Worm (Caenorhabditis elegans): Measurements from ENCODE around the gene lpd-7.

The lpd-7 gene

DNA sequence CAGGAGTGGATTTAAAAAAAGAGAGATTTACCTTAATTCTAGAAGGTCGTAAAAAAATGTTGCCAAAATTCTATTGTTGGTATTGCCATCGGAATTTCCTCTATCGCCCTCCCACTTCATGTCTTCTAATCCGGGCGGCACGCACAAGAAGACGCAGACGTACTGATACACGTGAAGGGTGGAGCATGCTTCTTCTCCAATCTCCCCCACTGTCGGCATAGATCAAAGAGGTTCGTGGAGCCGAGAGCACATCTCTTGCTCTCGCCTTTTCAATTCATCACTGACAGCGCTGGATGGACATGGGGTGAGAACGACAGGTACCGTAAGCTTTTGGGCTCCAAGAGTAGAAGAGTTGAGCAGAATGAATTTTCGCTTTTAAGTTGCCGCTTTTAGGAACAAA, 36.6 kb upstream of the lpd-7 start, which contains the start of gene lin-39:
Gene lin-39, minus strand, starts transcription at position 74 of the 400 bp plus-strand sequence.
- TF ChIP-seq nhr-102 (tag; optimal IDR thresholded peaks at IDR 0.05) (no peak), mdl-1 (tag; optimal IDR thresholded peaks at IDR 0.05) (peak in 1 of 2 experiments; percentile 22)

DNA sequence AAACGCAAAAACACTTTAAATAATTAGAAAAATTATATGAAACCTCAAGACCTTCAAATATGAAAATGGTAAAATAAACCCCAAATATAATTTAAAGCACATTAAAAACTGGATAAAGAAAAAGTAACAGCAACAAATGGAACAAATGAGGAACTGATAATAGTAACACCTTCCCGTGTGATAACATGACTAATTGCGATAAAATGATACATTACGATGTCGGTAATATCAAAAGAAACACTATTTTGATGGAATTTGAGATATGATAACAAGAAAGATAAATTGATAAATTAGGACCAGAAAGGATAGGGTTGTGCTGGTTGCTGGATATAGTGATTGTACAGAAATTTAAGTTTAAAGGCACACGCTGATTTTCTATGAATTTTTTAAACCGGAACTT, 31.1 kb upstream of the lpd-7 start:
- TF ChIP-seq lir-3 (tag; optimal IDR thresholded peaks at IDR 0.05) (no peak), mep-1 (tag; optimal IDR thresholded peaks at IDR 0.05) (no peak), Y75B8A.6 (GFP tag; IDR thresholded peaks at IDR 0.05) (no peak), cey-2 (tag; optimal IDR thresholded peaks at IDR 0.05; ENCODE audit: borderline replicate concordance, insufficient read depth) (no peak), lin-38 (GFP tag; IDR thresholded peaks at IDR 0.05) (no peak), set-16 (GFP tag; IDR thresholded peaks at IDR 0.05) (no peak), snpc-4 (tag; optimal IDR thresholded peaks at IDR 0.05) (no peak), ceh-62 (tag; optimal IDR thresholded peaks at IDR 0.05) (no peak), daf-19 (GFP tag; conservative IDR thresholded peaks at IDR 0.05) (no peak), skn-1 (tag; optimal IDR thresholded peaks at IDR 0.05) (no peak), saeg-2 (GFP tag; IDR thresholded peaks at IDR 0.05) (no peak), ceh-20 (GFP tag; IDR thresholded peaks at IDR 0.05) (no peak), ZK337.2 (GFP tag; IDR thresholded peaks at IDR 0.05) (no peak), dmd-6 (GFP tag; IDR thresholded peaks at IDR 0.05) (no peak), vab-7 (GFP tag; IDR thresholded peaks at IDR 0.05) (no peak)

DNA sequence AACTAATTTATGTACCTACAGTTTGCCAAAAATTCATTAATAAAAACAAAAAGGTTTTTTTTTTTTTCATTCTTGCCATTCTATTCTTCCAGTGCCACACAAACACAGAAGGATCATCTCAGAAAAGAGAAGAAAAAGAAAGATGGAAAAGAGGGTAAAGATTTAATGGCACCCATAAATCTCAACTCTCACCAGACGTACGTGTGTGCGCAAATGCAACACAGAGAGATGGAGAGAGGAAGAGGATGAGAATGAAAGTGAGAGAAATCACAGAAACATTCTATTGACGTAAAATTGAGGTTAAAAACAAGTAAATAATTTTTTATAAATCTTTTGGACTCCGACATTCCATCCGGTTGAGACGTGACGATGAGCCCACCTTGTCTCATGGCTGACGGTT, 28.9 kb upstream of the lpd-7 start:
- TF ChIP-seq lsy-2 (tag; optimal IDR thresholded peaks at IDR 0.05) (peak in 1 of 2 experiments; percentile 10), nhr-11 (tag; optimal IDR thresholded peaks at IDR 0.05) (peak; percentile 23), mdl-1 (tag; optimal IDR thresholded peaks at IDR 0.05) (no peak), daf-16 (GFP tag; optimal IDR thresholded peaks at IDR 0.05) (peak in 1 of 2 experiments; percentile 72), daf-16 (tag; optimal IDR thresholded peaks at IDR 0.05) (no peak)

DNA sequence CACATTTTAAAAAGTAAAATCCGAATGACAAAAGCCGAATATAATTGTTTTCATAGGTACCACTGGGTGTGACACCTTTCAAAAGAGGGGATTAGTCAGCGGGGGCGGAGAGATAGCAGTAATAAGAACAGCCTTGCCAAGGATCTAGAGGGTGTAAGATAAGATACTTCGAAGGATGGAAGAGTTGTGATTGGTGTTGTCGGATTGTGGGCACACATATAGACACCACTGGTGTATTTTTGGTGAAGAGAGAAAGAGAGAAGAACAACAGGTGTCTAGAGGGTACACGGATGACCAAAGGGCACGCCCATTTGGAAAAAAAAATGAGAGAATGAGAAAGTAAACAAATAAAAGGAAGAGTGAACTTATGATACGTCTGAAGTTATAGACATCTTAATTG, 28.0 kb upstream of the lpd-7 start:
- TF ChIP-seq aha-1 (tag) (peak; percentile 53), attf-4 (tag; optimal IDR thresholded peaks at IDR 0.05) (no peak), mxl-3 (GFP tag; optimal IDR thresholded peaks at IDR 0.05) (no peak), mdt-29 (GFP tag; IDR thresholded peaks at IDR 0.05) (no peak), daf-16 (GFP tag; optimal IDR thresholded peaks at IDR 0.05) (peak in 1 of 2 experiments; percentile 90), daf-16 (tag; optimal IDR thresholded peaks at IDR 0.05) (no peak), unc-62 (GFP tag; optimal IDR thresholded peaks at IDR 0.05 in 1 of 2) (peak in 1 of 2 experiments; percentile 56), unc-62 (tag; optimal IDR thresholded peaks at IDR 0.05) (no peak)

DNA sequence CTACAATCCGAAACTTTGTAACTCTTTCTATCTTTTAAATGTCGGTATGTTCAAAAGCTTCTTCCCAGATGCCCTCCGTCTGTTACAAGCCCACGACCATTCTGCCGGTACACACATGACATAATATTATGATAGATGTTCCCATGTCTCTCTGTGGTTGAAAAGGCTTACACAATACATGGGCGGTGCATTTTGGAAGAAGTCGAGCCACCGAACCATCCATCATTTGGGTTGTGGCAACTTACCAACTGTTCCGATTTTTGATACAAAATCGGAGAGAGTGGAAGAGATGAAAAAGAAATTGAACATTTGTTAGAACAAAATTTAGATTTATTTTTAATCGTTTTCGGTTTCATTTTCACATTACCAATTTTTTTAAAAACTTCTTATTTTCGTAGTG, 24.2 kb upstream of the lpd-7 start:
- TF ChIP-seq aly-2 (tag; optimal IDR thresholded peaks at IDR 0.05), result no peak
- TF ChIP-seq daf-16 (GFP tag; optimal IDR thresholded peaks at IDR 0.05), result peak in 1 of 2 experiments; percentile 15
- TF ChIP-seq daf-16 (tag; optimal IDR thresholded peaks at IDR 0.05), result no peak
- peak in 1 of 2 experiments; percentile 81 for TF ChIP-seq unc-62 (GFP tag; optimal IDR thresholded peaks at IDR 0.05 in 1 of 2)
- TF ChIP-seq unc-62 (tag; optimal IDR thresholded peaks at IDR 0.05), result no peak
- TF ChIP-seq lsy-2 (tag; optimal IDR thresholded peaks at IDR 0.05), result peak in 1 of 2 experiments; percentile 51
- TF ChIP-seq nhr-11 (tag; optimal IDR thresholded peaks at IDR 0.05), result peak; percentile 44
- no peak for TF ChIP-seq vab-7 (GFP tag; IDR thresholded peaks at IDR 0.05)
- TF ChIP-seq nhr-42 (GFP tag; IDR thresholded peaks at IDR 0.05), result no peak
- TF ChIP-seq ceh-20 (GFP tag; IDR thresholded peaks at IDR 0.05), result 0 out of 2 replicates have a peak, but pooled peaks have one; percentile 40

DNA sequence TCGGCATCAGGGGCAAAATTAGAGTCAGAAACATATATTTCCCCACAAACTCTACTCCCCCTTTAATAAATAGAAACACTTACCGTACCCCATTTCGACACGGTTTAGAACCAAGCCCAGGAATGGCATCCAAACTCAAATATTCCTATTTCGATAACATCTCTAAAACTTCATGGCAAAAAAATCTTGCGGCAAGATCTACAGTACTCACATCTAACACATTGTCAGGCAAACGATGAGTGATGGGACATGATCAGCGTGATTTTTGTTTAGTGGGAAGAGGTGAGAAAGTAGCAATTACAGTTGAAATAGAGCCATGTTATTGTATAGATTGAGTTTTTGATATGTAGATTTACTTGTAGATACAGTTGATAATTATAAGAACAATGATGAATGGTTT, 22.2 kb upstream of the lpd-7 start:
- TF ChIP-seq daf-19 (GFP tag; conservative IDR thresholded peaks at IDR 0.05), result no peak
- TF ChIP-seq cey-2 (tag; optimal IDR thresholded peaks at IDR 0.05; ENCODE audit: borderline replicate concordance, insufficient read depth), result no peak
- TF ChIP-seq snpc-1.2 (GFP tag; IDR thresholded peaks at IDR 0.05), result no peak
- no peak for TF ChIP-seq hlh-11 (tag; optimal IDR thresholded peaks at IDR 0.05)
- no peak for TF ChIP-seq pha-4 (GFP tag; IDR thresholded peaks at IDR 0.05)
- TF ChIP-seq pha-4 (tag; optimal IDR thresholded peaks at IDR 0.05), result no peak
- no peak for TF ChIP-seq hlh-30 (tag; optimal IDR thresholded peaks at IDR 0.05; ENCODE audit: insufficient read depth)
- no peak for TF ChIP-seq daf-8 (GFP tag; IDR thresholded peaks at IDR 0.05)
- TF ChIP-seq duxl-1 (tag; optimal IDR thresholded peaks at IDR 0.05; ENCODE audit: poor library complexity), result no peak
- no peak for TF ChIP-seq zag-1 (tag; optimal IDR thresholded peaks at IDR 0.05)
